Worm (Caenorhabditis elegans) whole organism, L3 larva: ENCODE data around the gene yif-1.

Source experiments
- egl-27 ChIP-seq: sonication (generic microtip); optimal IDR thresholded peaks from 4 replicates; lab custom pipeline; 2017; ENCODE audit warnings: missing biosample characterization, missing genetic modification reagents, missing genetic modification characterization
- elt-3 ChIP-seq, 3 experiments: fragments of 150-350 bp in 1 of 3; sonication (generic microtip) in 2 of 3; optimal IDR thresholded peaks; 2 replicates in 2 of 3; 4 replicates in 1 of 3; lab custom pipeline; 2014 to 2017; ENCODE audit warnings: missing biosample characterization in 3 of 3, missing genetic modification characterization in 3 of 3
- mml-1 ChIP-seq: fragments of 150-350 bp; sonication (generic microtip); optimal IDR thresholded peaks from 3 replicates; lab custom pipeline; 2014; ENCODE audit warnings: missing biosample characterization, missing genetic modification characterization
- nhr-12 ChIP-seq: fragments of 150-350 bp; optimal IDR thresholded peaks from 2 replicates; lab custom pipeline; 2014; ENCODE audit warnings: missing biosample characterization, missing genetic modification characterization
- nhr-237 ChIP-seq: fragments of 150-350 bp; optimal IDR thresholded peaks from 2 replicates; lab custom pipeline; 2014; ENCODE audit warnings: missing biosample characterization, missing genetic modification characterization
- pqm-1 ChIP-seq: fragments of 150-350 bp; optimal IDR thresholded peaks from 2 replicates; lab custom pipeline; 2017; ENCODE audit warnings: missing biosample characterization, missing genetic modification characterization, inconsistent platforms

ce11 chrV:10070541-10070940 lies 15.8 kb upstream of the yif-1 start, which contains the start of gene nhr-192:
- TF ChIP-seq elt-3 (tag; optimal IDR thresholded peaks at IDR 0.05; lab: Kevin White, UChicago) (no peak), nhr-12 (tag; lab: Kevin White, UChicago) (no peak), mml-1 (no peak), pqm-1 (tag; lab: Kevin White, UChicago) (no peak), nhr-237 (tag; lab: Kevin White, UChicago) (no peak), egl-27 (tag; lab: Kevin White, UChicago) (no peak)
